Worm (Caenorhabditis elegans) whole organism, late embryonic: ENCODE data around the gene ZC449.5.

Experiments
- elt-2 ChIP-seq: sonication (generic microtip); optimal IDR thresholded peaks from 2 replicates; lab custom pipeline; 2016; ENCODE audit warnings: missing genetic modification reagents, missing genetic modification characterization, missing compliant biosample characterization
- nfya-1 ChIP-seq: sonication (generic microtip); optimal IDR thresholded peaks from 2 replicates; lab custom pipeline; 2017; ENCODE audit warnings: missing genetic modification characterization, mild to moderate bottlenecking, missing compliant biosample characterization, antibody characterized with exemption, moderate library complexity
- unc-55 ChIP-seq: sonication (generic microtip); optimal IDR thresholded peaks from 2 replicates; lab custom pipeline; 2017; ENCODE audit warnings: missing biosample characterization, missing genetic modification reagents, missing genetic modification characterization
- unc-86 ChIP-seq: sonication (generic microtip); optimal IDR thresholded peaks from 2 replicates; lab custom pipeline; 2016; ENCODE audit warnings: missing genetic modification characterization, missing compliant biosample characterization

ce11 chrX:5084495-5084894 is 46.9 kb upstream of the ZC449.5 start, which contains the start of gene ets-5:
- TF ChIP-seq nfya-1 (tag; lab: Kevin White, UChicago) (no peak), elt-2 (no peak), unc-86 (no peak), unc-55 (no peak)
